Worm (Caenorhabditis elegans): ENCODE data around the gene npa-1.

npa-1 gene

ce11 chrV:7096129-7096730 lies 20.6 kb downstream of the npa-1 start:
- TF ChIP-seq elt-2 (tag; optimal IDR thresholded peaks at IDR 0.05) (peak; percentile 27), pqm-1 (tag; optimal IDR thresholded peaks at IDR 0.05) (peak; percentile 21), nhr-11 (tag; optimal IDR thresholded peaks at IDR 0.05) (no peak)

ce11 chrV:7096811-7097210 lies 21.2 kb downstream of the npa-1 start:
- TF ChIP-seq ZK546.5 (tag; optimal IDR thresholded peaks at IDR 0.05), result no peak
- TF ChIP-seq daf-12 (tag; optimal IDR thresholded peaks at IDR 0.05), result no peak
- TF ChIP-seq nhr-77 (tag; optimal IDR thresholded peaks at IDR 0.05), result no peak
- no peak for TF ChIP-seq nhr-12 (tag; optimal IDR thresholded peaks at IDR 0.05)
- TF ChIP-seq R02D3.7 (tag; optimal IDR thresholded peaks at IDR 0.05), result no peak
- no peak for TF ChIP-seq ama-1 (optimal IDR thresholded peaks at IDR 0.05)
- TF ChIP-seq aly-2 (tag; optimal IDR thresholded peaks at IDR 0.05), result no peak
- TF ChIP-seq sea-2 (GFP tag; optimal IDR thresholded peaks at IDR 0.05), result no peak
- TF ChIP-seq fos-1 (tag; optimal IDR thresholded peaks at IDR 0.05), result no peak
- no peak for TF ChIP-seq nhr-28 (tag; optimal IDR thresholded peaks at IDR 0.05)
- TF ChIP-seq elt-3 (tag; optimal IDR thresholded peaks at IDR 0.05), result no peak
- no peak for TF ChIP-seq ceh-28 (tag; optimal IDR thresholded peaks at IDR 0.05)
- TF ChIP-seq lin-15B (tag; optimal IDR thresholded peaks at IDR 0.05), result no peak
- TF ChIP-seq elt-2 (tag; optimal IDR thresholded peaks at IDR 0.05), result no peak
- TF ChIP-seq elt-1 (tag; optimal IDR thresholded peaks at IDR 0.05), result no peak
- TF ChIP-seq ztf-4 (tag; optimal IDR thresholded peaks at IDR 0.05), result no peak
- no peak for TF ChIP-seq ceh-16 (tag; optimal IDR thresholded peaks at IDR 0.05)

- TF ChIP-seq nfya-1 (tag; optimal IDR thresholded peaks at IDR 0.05; ENCODE audit: insufficient read depth), result no peak
- TF ChIP-seq ceh-82 (tag; optimal IDR thresholded peaks at IDR 0.05), result no peak
- TF ChIP-seq elt-2 (tag; optimal IDR thresholded peaks at IDR 0.05), result no peak
- TF ChIP-seq eor-1 (tag; optimal IDR thresholded peaks at IDR 0.05), result no peak
- TF ChIP-seq lsy-12 (tag; optimal IDR thresholded peaks at IDR 0.05), result no peak
- TF ChIP-seq fos-1 (tag; optimal IDR thresholded peaks at IDR 0.05), result no peak
- TF ChIP-seq unc-62 (GFP tag; optimal IDR thresholded peaks at IDR 0.05), result no peak
- TF ChIP-seq egl-5 (tag; optimal IDR thresholded peaks at IDR 0.05), result no peak
- TF ChIP-seq fkh-2 (tag; optimal IDR thresholded peaks at IDR 0.05), result no peak
- no peak for TF ChIP-seq skn-1 (tag; optimal IDR thresholded peaks at IDR 0.05)
- TF ChIP-seq ceh-28 (tag; optimal IDR thresholded peaks at IDR 0.05), result no peak
- no peak for TF ChIP-seq nhr-28 (tag; optimal IDR thresholded peaks at IDR 0.05)
- TF ChIP-seq pqm-1 (tag; optimal IDR thresholded peaks at IDR 0.05), result no peak
- TF ChIP-seq nhr-12 (tag; optimal IDR thresholded peaks at IDR 0.05), result no peak
- TF ChIP-seq ceh-9 (tag; optimal IDR thresholded peaks at IDR 0.05), result no peak
- TF ChIP-seq fkh-10 (GFP tag; optimal IDR thresholded peaks at IDR 0.05), result no peak
- TF ChIP-seq egl-27 (tag; optimal IDR thresholded peaks at IDR 0.05), result no peak
Measured at ce11 chrV:7103247-7103646, 27.7 kb downstream of the npa-1 start, which contains the start of gene odr-2. odr-2 (plus strand) TSS chrV:7103547.

ce11 chrV:7106499-7107152 lies 31.0 kb downstream of the npa-1 start:
- TF ChIP-seq ceh-28 (tag; optimal IDR thresholded peaks at IDR 0.05), result no peak
- TF ChIP-seq fkh-10 (GFP tag; optimal IDR thresholded peaks at IDR 0.05), result peak; percentile 54
- TF ChIP-seq ama-1 (optimal IDR thresholded peaks at IDR 0.05), result no peak
- TF ChIP-seq unc-39 (tag; optimal IDR thresholded peaks at IDR 0.05), result no peak
- TF ChIP-seq nhr-77 (tag; optimal IDR thresholded peaks at IDR 0.05), result no peak

- TF ChIP-seq fkh-10 (GFP tag; optimal IDR thresholded peaks at IDR 0.05), result peak; percentile 21
- no peak for TF ChIP-seq lin-15B (tag; optimal IDR thresholded peaks at IDR 0.05)
Measured at ce11 chrV:7110370-7110769, 34.8 kb downstream of the npa-1 start.

ce11 chrV:7111276-7111675 lies 35.7 kb downstream of the npa-1 start:
- TF ChIP-seq fos-1 (tag; optimal IDR thresholded peaks at IDR 0.05) (no peak), sea-2 (GFP tag; optimal IDR thresholded peaks at IDR 0.05) (no peak), ztf-4 (tag; optimal IDR thresholded peaks at IDR 0.05) (no peak), ceh-28 (tag; optimal IDR thresholded peaks at IDR 0.05) (no peak), fkh-10 (GFP tag; optimal IDR thresholded peaks at IDR 0.05) (peak; percentile 76), nhr-25 (tag; optimal IDR thresholded peaks at IDR 0.05) (no peak)
